Worm (Caenorhabditis elegans) whole organism, late embryonic: ENCODE results near the gene R12C12.6.

Experiments used
- C08G9.2 ChIP-seq: sonication (generic microtip); optimal IDR thresholded peaks from 2 replicates; lab custom pipeline; 2016; ENCODE audit warnings: mild to moderate bottlenecking, missing genetic modification characterization, moderate library complexity, missing compliant biosample characterization
- C38D4.7 ChIP-seq: fragments of 200-800 bp; sonication (Bioruptor generic); optimal IDR thresholded peaks from 2 replicates; lab custom pipeline; 2018; ENCODE audit warnings: mild to moderate bottlenecking, missing genetic modification characterization, moderate library complexity, missing compliant biosample characterization
- F13H6.1 ChIP-seq: sonication (generic microtip); optimal IDR thresholded peaks from 2 replicates; lab custom pipeline; 2016; ENCODE audit warnings: missing genetic modification characterization, missing compliant biosample characterization
- K02D7.2 ChIP-seq: sonication (generic microtip); optimal IDR thresholded peaks from 2 replicates; lab custom pipeline; 2017; ENCODE audit warnings: mild to moderate bottlenecking, missing genetic modification characterization, missing compliant biosample characterization
- K09A11.1 ChIP-seq: sonication (generic microtip); optimal IDR thresholded peaks from 2 replicates; lab custom pipeline; 2017; ENCODE audit warnings: antibody characterized with exemption, mild to moderate bottlenecking, missing genetic modification characterization, missing compliant biosample characterization; ENCODE audit not compliant: insufficient read depth
- Y22D7AL.16 ChIP-seq: sonication (generic microtip); optimal IDR thresholded peaks from 2 replicates; lab custom pipeline; 2016; ENCODE audit warnings: missing genetic modification characterization, missing compliant biosample characterization
- ahr-1 ChIP-seq: sonication (generic microtip); optimal IDR thresholded peaks from 2 replicates; lab custom pipeline; 2016; ENCODE audit warnings: missing genetic modification characterization, missing compliant biosample characterization
- ceh-14 ChIP-seq: sonication (generic microtip); optimal IDR thresholded peaks from 2 replicates; lab custom pipeline; 2016; ENCODE audit warnings: missing genotype, missing genetic modification characterization, missing compliant biosample characterization
- ceh-18 ChIP-seq: sonication (generic microtip); optimal IDR thresholded peaks from 2 replicates; lab custom pipeline; 2016; ENCODE audit warnings: missing genetic modification characterization, missing compliant biosample characterization
- ceh-2 ChIP-seq: sonication (generic microtip); optimal IDR thresholded peaks from 2 replicates; lab custom pipeline; 2016; ENCODE audit warnings: missing genotype, missing genetic modification characterization, missing compliant biosample characterization
- ceh-22 ChIP-seq: sonication (generic microtip); optimal IDR thresholded peaks from 2 replicates; lab custom pipeline; 2017; ENCODE audit warnings: missing biosample characterization, missing genetic modification characterization
- ceh-24 ChIP-seq: sonication (generic microtip); optimal IDR thresholded peaks from 2 replicates; lab custom pipeline; 2016; ENCODE audit warnings: mild to moderate bottlenecking, missing genetic modification characterization, missing compliant biosample characterization
- ceh-30 ChIP-seq: fragments of 150-350 bp; optimal IDR thresholded peaks from 2 replicates; lab custom pipeline; 2014; ENCODE audit warnings: missing biosample characterization, missing genetic modification characterization
- ceh-31 ChIP-seq: sonication (generic microtip); optimal IDR thresholded peaks from 2 replicates; lab custom pipeline; 2016; ENCODE audit warnings: missing genetic modification characterization, missing compliant biosample characterization
- ceh-34 ChIP-seq: sonication (generic microtip); optimal IDR thresholded peaks from 2 replicates; lab custom pipeline; 2016; ENCODE audit warnings: mild to moderate bottlenecking, missing genetic modification characterization, missing compliant biosample characterization
- ceh-45 ChIP-seq: fragments of 200-800 bp; sonication (Bioruptor generic); IDR thresholded peaks from 2 replicates; pipeline ENCODE4 v1.3.6; 2022; ENCODE audit warnings: missing genetic modification reagents, missing genetic modification characterization, missing compliant biosample characterization
- che-1 ChIP-seq: sonication (generic microtip); optimal IDR thresholded peaks from 2 replicates; lab custom pipeline; 2016; ENCODE audit warnings: mild to moderate bottlenecking, missing genetic modification characterization, missing compliant biosample characterization
- dmd-4 ChIP-seq: sonication (generic microtip); optimal IDR thresholded peaks from 2 replicates; lab custom pipeline; 2016; ENCODE audit warnings: borderline replicate concordance, missing genetic modification characterization, missing compliant biosample characterization
- dve-1 ChIP-seq: sonication (generic microtip); optimal IDR thresholded peaks from 2 replicates; lab custom pipeline; 2017; ENCODE audit warnings: antibody characterized with exemption, mild to moderate bottlenecking, missing genetic modification characterization, missing compliant biosample characterization
- ets-4 ChIP-seq: sonication (generic microtip); optimal IDR thresholded peaks from 2 replicates; lab custom pipeline; 2016; ENCODE audit warnings: missing genetic modification characterization, missing compliant biosample characterization
- eyg-1 ChIP-seq: sonication (generic microtip); optimal IDR thresholded peaks from 2 replicates; lab custom pipeline; 2016; ENCODE audit warnings: missing genotype, missing genetic modification characterization, missing compliant biosample characterization
- fax-1 ChIP-seq: sonication (generic microtip); optimal IDR thresholded peaks from 2 replicates; lab custom pipeline; 2016; ENCODE audit warnings: missing genotype, missing genetic modification characterization, missing compliant biosample characterization
- fkh-6 ChIP-seq: sonication (generic microtip); optimal IDR thresholded peaks from 2 replicates; lab custom pipeline; 2016; ENCODE audit warnings: missing genetic modification characterization, missing compliant biosample characterization
- hlh-15 ChIP-seq: sonication (generic microtip); optimal IDR thresholded peaks from 2 replicates; lab custom pipeline; 2016; ENCODE audit warnings: missing genetic modification characterization, missing compliant biosample characterization
- hlh-8 ChIP-seq: sonication (generic microtip); optimal IDR thresholded peaks from 2 replicates; lab custom pipeline; 2016; ENCODE audit warnings: missing genotype, missing genetic modification characterization, missing compliant biosample characterization
- nhr-232 ChIP-seq: sonication (generic microtip); optimal IDR thresholded peaks from 2 replicates; lab custom pipeline; 2016; ENCODE audit warnings: missing genetic modification characterization, missing compliant biosample characterization
- npax-4 ChIP-seq: sonication (generic microtip); optimal IDR thresholded peaks from 2 replicates; lab custom pipeline; 2016; ENCODE audit warnings: missing genetic modification characterization, missing compliant biosample characterization
- odd-2 ChIP-seq: sonication (generic microtip); optimal IDR thresholded peaks from 2 replicates; lab custom pipeline; 2017; ENCODE audit warnings: antibody characterized with exemption, mild to moderate bottlenecking, missing genetic modification characterization, missing compliant biosample characterization
- pat-9 ChIP-seq: fragments of 200-800 bp; sonication (Bioruptor generic); optimal IDR thresholded peaks from 2 replicates; lab custom pipeline; 2018; ENCODE audit warnings: mild to moderate bottlenecking, missing genetic modification characterization, moderate library complexity, missing compliant biosample characterization
- pha-2 ChIP-seq: sonication (generic microtip); optimal IDR thresholded peaks from 2 replicates; lab custom pipeline; 2017; ENCODE audit warnings: mild to moderate bottlenecking, missing genetic modification characterization, missing compliant biosample characterization
- pha-4 ChIP-seq: fragments of 150-350 bp; optimal IDR thresholded peaks from 2 replicates; lab custom pipeline; 2018; ENCODE audit warnings: missing biosample characterization, missing genetic modification reagents, missing genetic modification characterization
- pqm-1 ChIP-seq: sonication (generic microtip); optimal IDR thresholded peaks from 2 replicates; lab custom pipeline; 2016; ENCODE audit warnings: missing genetic modification characterization, missing compliant biosample characterization
- ref-2 ChIP-seq: sonication (generic microtip); optimal IDR thresholded peaks from 2 replicates; lab custom pipeline; 2016; ENCODE audit warnings: missing genetic modification characterization, missing compliant biosample characterization
- rnt-1 ChIP-seq: sonication (generic microtip); optimal IDR thresholded peaks from 2 replicates; lab custom pipeline; 2016; ENCODE audit warnings: missing genetic modification characterization, missing compliant biosample characterization
- sox-2 ChIP-seq: fragments of 200-800 bp; sonication (Bioruptor generic); IDR thresholded peaks from 2 replicates; pipeline ENCODE4 v1.3.6; 2022; ENCODE audit warnings: missing genetic modification reagents, missing genetic modification characterization, missing compliant biosample characterization
- sox-4 ChIP-seq: sonication (generic microtip); optimal IDR thresholded peaks from 2 replicates; lab custom pipeline; 2017; ENCODE audit warnings: mild to moderate bottlenecking, missing genetic modification characterization, inconsistent platforms, missing compliant biosample characterization
- tbx-2 ChIP-seq: sonication (generic microtip); optimal IDR thresholded peaks from 2 replicates; lab custom pipeline; 2016; ENCODE audit warnings: missing genetic modification characterization, missing compliant biosample characterization
- tbx-7 ChIP-seq: sonication (generic microtip); optimal IDR thresholded peaks from 2 replicates; lab custom pipeline; 2016; ENCODE audit warnings: missing genotype, missing genetic modification characterization, missing compliant biosample characterization
- ttx-3 ChIP-seq: sonication (generic microtip); optimal IDR thresholded peaks from 2 replicates; lab custom pipeline; 2016; ENCODE audit warnings: missing genetic modification reagents, missing genetic modification characterization, missing compliant biosample characterization
- unc-42 ChIP-seq: sonication (generic microtip); optimal IDR thresholded peaks from 2 replicates; lab custom pipeline; 2016; ENCODE audit warnings: missing genotype, missing genetic modification characterization, missing compliant biosample characterization
- unc-55 ChIP-seq: sonication (generic microtip); optimal IDR thresholded peaks from 2 replicates; lab custom pipeline; 2017; ENCODE audit warnings: missing biosample characterization, missing genetic modification reagents, missing genetic modification characterization
- zip-5 ChIP-seq: sonication (generic microtip); optimal IDR thresholded peaks from 2 replicates; lab custom pipeline; 2016; ENCODE audit warnings: missing genetic modification characterization, missing compliant biosample characterization
- ztf-16 ChIP-seq: sonication (generic microtip); optimal IDR thresholded peaks from 2 replicates; lab custom pipeline; 2017; ENCODE audit warnings: missing genetic modification characterization, missing compliant biosample characterization

Gene R12C12.6

DNA sequence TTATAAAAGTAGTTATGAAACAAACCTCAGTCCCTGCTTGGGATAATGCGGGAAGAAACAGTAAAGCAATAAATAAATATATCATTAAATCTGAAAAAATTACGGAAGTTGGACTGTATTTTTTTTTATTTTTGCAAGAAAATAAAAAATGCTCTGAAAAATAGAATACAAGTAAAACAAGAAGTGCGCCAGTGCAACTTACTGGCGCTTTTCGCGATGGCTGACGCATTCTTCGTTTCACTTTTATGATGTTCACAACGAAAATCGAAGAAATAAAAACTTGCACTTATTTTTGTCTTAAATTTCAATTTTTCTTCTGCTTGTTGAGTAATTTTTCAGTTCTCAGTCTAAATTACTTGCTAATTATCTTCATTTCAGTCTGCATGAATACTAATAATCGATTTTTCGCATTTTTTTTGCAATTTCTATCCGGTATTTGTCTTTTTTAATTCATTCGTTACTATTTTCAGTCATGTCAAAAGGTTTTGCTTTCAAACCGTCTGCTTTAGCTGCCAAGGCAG lies at the start of gene R12C12.6, which contains the start of gene ran-5 (continued):
- TF ChIP-seq ets-4 (no peak), K09A11.1 (tag; lab: Kevin White, UChicago) (no peak), tbx-7 (tag; lab: Kevin White, UChicago) (no peak), pqm-1 (tag; lab: Kevin White, UChicago) (no peak), ceh-45 (GFP tag; lab: Robert Waterston, UW) (no peak), ceh-14 (tag; lab: Kevin White, UChicago) (no peak), C38D4.7 (GFP tag; lab: Kevin White, UChicago) (no peak), unc-42 (tag; lab: Kevin White, UChicago) (no peak), odd-2 (tag; lab: Kevin White, UChicago) (peak; percentile 2), nhr-232 (no peak), npax-4 (tag; lab: Kevin White, UChicago) (no peak), Y22D7AL.16 (no peak), unc-55 (GFP tag; lab: Kevin White, UChicago) (no peak), hlh-15 (tag; lab: Kevin White, UChicago) (no peak), che-1 (tag; lab: Kevin White, UChicago) (no peak), rnt-1 (tag; lab: Kevin White, UChicago) (no peak)

ce11 chrII:6097441-6097840 lies 49.8 kb upstream of the R12C12.6 start, which contains the start of the genes tpp-2 and rbbp-5:
Gene tpp-2 (minus strand): TSS chrII:6097597.
Gene rbbp-5 (plus strand): TSS chrII:6097830.
- TF ChIP-seq C08G9.2 (tag; lab: Kevin White, UChicago): peak; percentile 82
- peak; percentile 70 for TF ChIP-seq hlh-8 (tag; lab: Kevin White, UChicago)
- TF ChIP-seq ref-2 (tag; lab: Kevin White, UChicago): peak; percentile 23
- no peak for TF ChIP-seq ceh-18 (tag; lab: Kevin White, UChicago)
- peak; percentile 76 for TF ChIP-seq zip-5
- TF ChIP-seq F13H6.1: peak; percentile 34
- TF ChIP-seq fkh-6: peak; percentile 15
- TF ChIP-seq ceh-2: peak; percentile 87
- no peak for TF ChIP-seq eyg-1 (tag; lab: Kevin White, UChicago)
- peak; percentile 88 for TF ChIP-seq ceh-31 (tag; lab: Kevin White, UChicago)
- TF ChIP-seq fax-1 (tag; lab: Kevin White, UChicago): peak; percentile 49
- TF ChIP-seq tbx-7 (tag; lab: Kevin White, UChicago): peak; percentile 65
- no peak for TF ChIP-seq dmd-4
- TF ChIP-seq rnt-1 (tag; lab: Kevin White, UChicago): peak; percentile 37
- TF ChIP-seq nhr-232: no peak
- peak; percentile 30 for TF ChIP-seq ceh-14 (tag; lab: Kevin White, UChicago)
- TF ChIP-seq tbx-2: peak; percentile 84
- no peak for TF ChIP-seq C38D4.7 (GFP tag; lab: Kevin White, UChicago)
- peak; percentile 83 for TF ChIP-seq ets-4
- peak; percentile 2 for TF ChIP-seq ceh-34 (tag; lab: Kevin White, UChicago)

ce11 chrII:6091380-6091779 lies 43.7 kb upstream of the R12C12.6 start, which contains the start of the genes fbf-2 and nspg-3:
Gene fbf-2 (minus strand): TSS chrII:6091480.
Gene nspg-3 (plus strand): TSS chrII:6091767.
- TF ChIP-seq pat-9 (no peak), ceh-18 (tag; lab: Kevin White, UChicago) (no peak), ceh-30 (no peak), ets-4 (no peak), ceh-31 (tag; lab: Kevin White, UChicago) (no peak), ceh-22 (tag; lab: Kevin White, UChicago) (no peak), C08G9.2 (tag; lab: Kevin White, UChicago) (no peak), ceh-34 (tag; lab: Kevin White, UChicago) (no peak), K02D7.2 (no peak), pha-2 (tag; lab: Kevin White, UChicago) (no peak), ceh-24 (tag; lab: Kevin White, UChicago) (no peak)

- TF ChIP-seq eyg-1 (tag; lab: Kevin White, UChicago) (no peak), dmd-4 (no peak), rnt-1 (tag; lab: Kevin White, UChicago) (no peak), unc-55 (GFP tag; lab: Kevin White, UChicago) (no peak), pha-4 (tag; lab: Kevin White, UChicago) (no peak), C08G9.2 (tag; lab: Kevin White, UChicago) (no peak), fkh-6 (no peak), sox-2 (GFP tag; lab: Robert Waterston, UW) (no peak), sox-4 (tag; lab: Kevin White, UChicago) (no peak), ceh-24 (tag; lab: Kevin White, UChicago) (no peak), ttx-3 (tag; lab: Kevin White, UChicago) (no peak), ceh-34 (tag; lab: Kevin White, UChicago) (no peak), ahr-1 (tag; lab: Kevin White, UChicago) (no peak), ztf-16 (tag; lab: Kevin White, UChicago) (no peak), dve-1 (tag; lab: Kevin White, UChicago) (no peak), C38D4.7 (GFP tag; lab: Kevin White, UChicago) (no peak), hlh-15 (tag; lab: Kevin White, UChicago) (no peak)
Measured at ce11 chrII:6082620-6083019, 35.0 kb upstream of the R12C12.6 start, which contains the start of gene F21H12.3. Gene F21H12.3 (plus strand): TSS chrII:6082920.
